Worm (Caenorhabditis elegans) whole organism, L4 larva: ENCODE measurements around the gene eng-1.

ENCODE experiments used
- F49E8.2 ChIP-seq: sonication (generic microtip); optimal IDR thresholded peaks from 2 replicates; lab custom pipeline; 2016; ENCODE audit warnings: missing compliant biosample characterization, mild to moderate bottlenecking, missing genetic modification characterization, borderline replicate concordance
- T20F7.1 ChIP-seq: fragments of 200-800 bp; sonication (Bioruptor generic); optimal IDR thresholded peaks from 2 replicates; lab custom pipeline; 2018; ENCODE audit warnings: mild to moderate bottlenecking, missing genetic modification characterization, missing compliant biosample characterization
- T26A8.4 ChIP-seq: fragments of 200-800 bp; sonication (Bioruptor generic); IDR thresholded peaks from 2 replicates; pipeline ENCODE4 v1.3.6; 2022; ENCODE audit warnings: missing genetic modification characterization, missing compliant biosample characterization
- Y105C5A.15 ChIP-seq: fragments of 200-800 bp; sonication (Bioruptor generic); IDR thresholded peaks from 2 replicates; pipeline ENCODE4 v1.3.6; 2022; ENCODE audit warnings: missing genetic modification characterization, missing compliant biosample characterization
- Y48G9A.11 ChIP-seq: fragments of 200-800 bp; sonication (Bioruptor generic); IDR thresholded peaks from 2 replicates; pipeline ENCODE4 v1.3.6; 2022; ENCODE audit warnings: missing genetic modification reagents, missing genetic modification characterization, missing compliant biosample characterization
- Y5F2A.4 ChIP-seq: fragments of 200-800 bp; sonication (Bioruptor generic); optimal IDR thresholded peaks from 2 replicates; lab custom pipeline; 2018; ENCODE audit warnings: mild to moderate bottlenecking, missing genetic modification characterization, missing compliant biosample characterization
- ZK546.5 ChIP-seq, 2 experiments: sonication (generic microtip); optimal IDR thresholded peaks; 2 replicates each; lab custom pipeline; 2017; ENCODE audit warnings: missing biosample characterization in 2 of 2, missing genetic modification characterization in 2 of 2
- arid-1 ChIP-seq: fragments of 200-800 bp; sonication (Bioruptor generic); conservative IDR thresholded peaks from 2 replicates; pipeline ENCODE4 v1.3.6; 2022; ENCODE audit warnings: missing genetic modification reagents, missing genetic modification characterization, missing compliant biosample characterization
- ceh-20 ChIP-seq: fragments of 200-800 bp; sonication (Bioruptor generic); IDR thresholded peaks from 2 replicates; pipeline ENCODE4 v1.3.6; 2022; ENCODE audit warnings: missing genetic modification reagents, missing genetic modification characterization, missing compliant biosample characterization
- ceh-28 ChIP-seq: fragments of 150-350 bp; optimal IDR thresholded peaks from 2 replicates; lab custom pipeline; 2014; ENCODE audit warnings: missing biosample characterization, missing genetic modification reagents, missing genetic modification characterization
- ceh-44 ChIP-seq: fragments of 200-800 bp; sonication (Bioruptor generic); IDR thresholded peaks from 2 replicates; pipeline ENCODE4 v1.3.6; 2022; ENCODE audit warnings: missing genetic modification reagents, missing genetic modification characterization, missing compliant biosample characterization
- ceh-82 ChIP-seq: sonication (generic microtip); optimal IDR thresholded peaks from 2 replicates; lab custom pipeline; 2017; ENCODE audit warnings: missing biosample characterization, missing genetic modification characterization
- daf-12 ChIP-seq: fragments of 150-350 bp; optimal IDR thresholded peaks from 2 replicates; lab custom pipeline; 2014; ENCODE audit warnings: missing biosample characterization, missing genetic modification reagents, missing genetic modification characterization
- dmd-6 ChIP-seq: fragments of 200-800 bp; sonication (Bioruptor generic); IDR thresholded peaks from 2 replicates; pipeline ENCODE4 v1.3.6; 2022; ENCODE audit warnings: missing genetic modification reagents, missing genetic modification characterization, missing compliant biosample characterization
- dpl-1 ChIP-seq: fragments of 150-350 bp; optimal IDR thresholded peaks from 2 replicates; lab custom pipeline; 2014; ENCODE audit warnings: missing biosample characterization, missing genetic modification reagents, missing genetic modification characterization
- dve-1 ChIP-seq: sonication (generic microtip); optimal IDR thresholded peaks from 2 replicates; lab custom pipeline; 2017; ENCODE audit warnings: antibody characterized with exemption, mild to moderate bottlenecking, missing genetic modification characterization, missing compliant biosample characterization; ENCODE audit not compliant: insufficient read depth
- hif-1 ChIP-seq, 2 experiments: sonication (generic microtip); optimal IDR thresholded peaks; 2 replicates each; lab custom pipeline; 2016 to 2017; ENCODE audit warnings: missing compliant biosample characterization in 2 of 2, missing genetic modification characterization in 2 of 2, missing genetic modification reagents in 2 of 2, missing genotype in 2 of 2, mild to moderate bottlenecking in 1 of 2
- hlh-11 ChIP-seq: fragments of 200-800 bp; sonication (Bioruptor generic); optimal IDR thresholded peaks from 2 replicates; lab custom pipeline; 2018; ENCODE audit warnings: mild to moderate bottlenecking, missing genetic modification characterization, missing compliant biosample characterization
- hlh-30 ChIP-seq: sonication (generic microtip); optimal IDR thresholded peaks from 2 replicates; lab custom pipeline; 2017; ENCODE audit warnings: antibody characterized with exemption, mild to moderate bottlenecking, missing genetic modification characterization, missing compliant biosample characterization; ENCODE audit not compliant: insufficient read depth
- lin-13 ChIP-seq: fragments of 150-350 bp; optimal IDR thresholded peaks from 2 replicates; lab custom pipeline; 2014; ENCODE audit warnings: missing biosample characterization, missing genetic modification reagents, missing genetic modification characterization
- lin-29 ChIP-seq: fragments of 200-800 bp; sonication (Bioruptor generic); IDR thresholded peaks from 2 replicates; pipeline ENCODE4 v1.3.6; 2022; ENCODE audit warnings: missing genetic modification reagents, missing genetic modification characterization, missing compliant biosample characterization
- lin-39 ChIP-seq: fragments of 150-350 bp; optimal IDR thresholded peaks from 2 replicates; lab custom pipeline; 2014; ENCODE audit warnings: missing biosample characterization, missing genetic modification reagents, missing genetic modification characterization
- lir-3 ChIP-seq: sonication (generic microtip); optimal IDR thresholded peaks from 2 replicates; lab custom pipeline; 2016; ENCODE audit warnings: mild to moderate bottlenecking, missing genetic modification characterization, missing compliant biosample characterization
- madf-5 ChIP-seq, 2 experiments: fragments of 200-800 bp; sonication (Bioruptor generic); IDR thresholded peaks; 2 replicates each; pipeline ENCODE4 v1.3.6; 2022; ENCODE audit warnings: missing compliant biosample characterization in 2 of 2, missing genetic modification characterization in 2 of 2
- mdl-1 ChIP-seq, 2 experiments: fragments of 150-350 bp in 1 of 2; sonication (generic microtip) in 1 of 2; optimal IDR thresholded peaks; 2 replicates each; lab custom pipeline; 2014 to 2017; ENCODE audit warnings: missing biosample characterization in 2 of 2, missing genetic modification characterization in 2 of 2
- mdt-29 ChIP-seq: fragments of 200-800 bp; sonication (Bioruptor generic); IDR thresholded peaks from 2 replicates; pipeline ENCODE4 v1.3.6; 2022; ENCODE audit warnings: missing genetic modification reagents, missing genetic modification characterization, missing compliant biosample characterization
- mes-2 ChIP-seq: sonication (generic microtip); optimal IDR thresholded peaks from 2 replicates; lab custom pipeline; 2016; ENCODE audit warnings: missing genotype, mild to moderate bottlenecking, missing genetic modification characterization, missing compliant biosample characterization; ENCODE audit not compliant: poor library complexity, severe bottlenecking
- mxl-2 ChIP-seq: fragments of 200-800 bp; sonication (Bioruptor generic); conservative IDR thresholded peaks from 2 replicates; pipeline ENCODE4 v1.3.6; 2022; ENCODE audit warnings: missing genetic modification reagents, missing genetic modification characterization, missing compliant biosample characterization
- mxl-3 ChIP-seq: fragments of 200-800 bp; sonication (Bioruptor generic); optimal IDR thresholded peaks from 2 replicates; lab custom pipeline; 2018; ENCODE audit warnings: mild to moderate bottlenecking, missing genetic modification characterization, missing compliant biosample characterization
- nhr-102 ChIP-seq: sonication (generic microtip); optimal IDR thresholded peaks from 2 replicates; lab custom pipeline; 2016; ENCODE audit warnings: mild to moderate bottlenecking, missing genetic modification characterization, moderate library complexity, missing compliant biosample characterization
- nhr-111 ChIP-seq: fragments of 200-800 bp; sonication (Bioruptor generic); optimal IDR thresholded peaks from 2 replicates; lab custom pipeline; 2018; ENCODE audit warnings: mild to moderate bottlenecking, missing genetic modification characterization, missing compliant biosample characterization
- nhr-28 ChIP-seq: fragments of 150-350 bp; optimal IDR thresholded peaks from 2 replicates; lab custom pipeline; 2014; ENCODE audit warnings: missing biosample characterization, missing genetic modification characterization
- nhr-6 ChIP-seq: fragments of 150-350 bp; optimal IDR thresholded peaks from 2 replicates; lab custom pipeline; 2014; ENCODE audit warnings: missing biosample characterization, missing genetic modification characterization
- nhr-76 ChIP-seq: fragments of 150-350 bp; optimal IDR thresholded peaks from 2 replicates; lab custom pipeline; 2014; ENCODE audit warnings: missing biosample characterization, missing genetic modification characterization
- saeg-2 ChIP-seq: fragments of 200-800 bp; sonication (Bioruptor generic); IDR thresholded peaks from 2 replicates; pipeline ENCODE4 v1.3.6; 2022; ENCODE audit warnings: missing genetic modification reagents, missing genetic modification characterization, missing compliant biosample characterization
- sdz-12 ChIP-seq: fragments of 200-800 bp; sonication (Bioruptor generic); optimal IDR thresholded peaks from 2 replicates; lab custom pipeline; 2018; ENCODE audit warnings: mild to moderate bottlenecking, missing genetic modification characterization, missing compliant biosample characterization
- snpc-1.2 ChIP-seq: fragments of 200-800 bp; sonication (Bioruptor generic); IDR thresholded peaks from 2 replicates; pipeline ENCODE4 v1.3.6; 2022; ENCODE audit warnings: missing genetic modification reagents, missing genetic modification characterization, missing compliant biosample characterization
- spr-1 ChIP-seq: sonication (generic microtip); optimal IDR thresholded peaks from 2 replicates; lab custom pipeline; 2016; ENCODE audit warnings: mild to moderate bottlenecking, missing genetic modification characterization, missing compliant biosample characterization
- spr-3 ChIP-seq: fragments of 200-800 bp; sonication (Bioruptor generic); optimal IDR thresholded peaks from 2 replicates; lab custom pipeline; 2018; ENCODE audit warnings: mild to moderate bottlenecking, missing genetic modification characterization, missing compliant biosample characterization
- tra-1 ChIP-seq: fragments of 200-800 bp; sonication (Bioruptor generic); IDR thresholded peaks from 2 replicates; pipeline ENCODE4 v1.3.6; 2022; ENCODE audit warnings: missing genetic modification reagents, missing genetic modification characterization, missing compliant biosample characterization
- unc-130 ChIP-seq: sonication (generic microtip); optimal IDR thresholded peaks from 2 replicates; lab custom pipeline; 2016; ENCODE audit warnings: missing genetic modification reagents, missing genetic modification characterization, missing compliant biosample characterization
- unc-39 ChIP-seq: sonication (generic microtip); optimal IDR thresholded peaks from 2 replicates; lab custom pipeline; 2017; ENCODE audit warnings: missing biosample characterization, missing genetic modification characterization
- unc-62 ChIP-seq, 3 experiments: fragments of 150-350 bp in 1 of 3; sonication (generic microtip); optimal IDR thresholded peaks in 2 of 3; peaks in 1 of 3; 1 replicate in 1 of 3; 2 replicates in 2 of 3; lab custom pipeline; 2014 to 2017; ENCODE audit warnings: missing biosample characterization in 3 of 3, missing genetic modification characterization in 3 of 3, missing genetic modification reagents in 3 of 3, missing genotype in 1 of 3
- ztf-11 ChIP-seq: fragments of 150-350 bp; optimal IDR thresholded peaks from 2 replicates; lab custom pipeline; 2014; ENCODE audit warnings: missing biosample characterization, missing genetic modification characterization

The eng-1 gene

ce11 chrIII:5840277-5840676, 28.0 kb downstream of the eng-1 start (continued):
- TF ChIP-seq spr-1 (tag; lab: Kevin White, UChicago) (no peak), saeg-2 (GFP tag; lab: Robert Waterston, UW) (no peak), hlh-11 (tag; lab: Kevin White, UChicago) (peak; percentile 45), lin-39 (tag; lab: Kevin White, UChicago) (no peak), Y48G9A.11 (no peak), mxl-2 (GFP tag; lab: Robert Waterston, UW) (no peak), dmd-6 (GFP tag; lab: Robert Waterston, UW) (peak; percentile 43; the same call in 1 of the 2 replicates), hlh-30 (no peak), lir-3 (no peak), lin-29 (no peak), nhr-76 (tag; lab: Kevin White, UChicago) (no peak), arid-1 (no peak), mes-2 (tag; lab: Kevin White, UChicago) (peak; percentile 24), spr-3 (GFP tag; lab: Kevin White, UChicago) (no peak), snpc-1.2 (GFP tag; lab: Robert Waterston, UW) (no peak), hif-1 (tag; optimal IDR thresholded peaks at IDR 0.05; lab: Kevin White, UChicago) (no peak), Y5F2A.4 (GFP tag; lab: Kevin White, UChicago) (no peak), madf-5 (GFP tag; IDR thresholded peaks at IDR 0.05; lab: Robert Waterston, UW) (0 out of 4 replicates have a peak, but pooled peaks of 1 of the 2 experiments have one; percentile 35), mdt-29 (GFP tag; lab: Robert Waterston, UW) (0 out of 2 replicates have a peak, but pooled peaks have one; percentile 8), unc-39 (tag; lab: Kevin White, UChicago) (no peak), T26A8.4 (GFP tag; lab: Robert Waterston, UW) (no peak), ceh-28 (tag; lab: Kevin White, UChicago) (no peak), sdz-12 (GFP tag; lab: Kevin White, UChicago) (no peak), ceh-44 (GFP tag; lab: Robert Waterston, UW) (no peak), nhr-28 (tag; lab: Kevin White, UChicago) (peak; percentile 41), nhr-102 (no peak), F49E8.2 (tag; lab: Kevin White, UChicago) (no peak), ztf-11 (tag; lab: Kevin White, UChicago) (no peak), tra-1 (GFP tag; lab: Robert Waterston, UW) (no peak), nhr-6 (no peak), T20F7.1 (GFP tag; lab: Kevin White, UChicago) (no peak), ceh-82 (tag; lab: Kevin White, UChicago) (no peak), ZK546.5 (tag; optimal IDR thresholded peaks at IDR 0.05; lab: Kevin White, UChicago) (no peak), unc-130 (GFP tag; lab: Kevin White, UChicago) (no peak), dve-1 (tag; lab: Kevin White, UChicago) (peak; percentile 16), lin-13 (GFP tag; lab: Kevin White, UChicago) (no peak), nhr-111 (GFP tag; lab: Kevin White, UChicago) (no peak), unc-62 (GFP tag; optimal IDR thresholded peaks at IDR 0.05 in 1 of 2; lab: Kevin White, UChicago) (peak in 1 of 2 experiments; percentile 87), unc-62 (tag; optimal IDR thresholded peaks at IDR 0.05; lab: Kevin White, UChicago) (no peak), Y105C5A.15 (no peak), mxl-3 (GFP tag; lab: Kevin White, UChicago) (peak; percentile 61), mdl-1 (tag; optimal IDR thresholded peaks at IDR 0.05; lab: Kevin White, UChicago) (no peak), ceh-20 (no peak), dpl-1 (no peak), daf-12 (tag; lab: Kevin White, UChicago) (no peak)
